Worm (Caenorhabditis elegans) whole organism, L2 larva: ENCODE measurements around the gene str-220.

Experiments used
- C34F6.9 ChIP-seq: fragments of 150-350 bp; optimal IDR thresholded peaks from 2 replicates; lab custom pipeline; 2014; ENCODE audit warnings: missing biosample characterization, missing genetic modification characterization
- F13H6.1 ChIP-seq: sonication (generic microtip); optimal IDR thresholded peaks from 2 replicates; lab custom pipeline; 2016; ENCODE audit warnings: missing genetic modification characterization, missing compliant biosample characterization
- R02D3.7 ChIP-seq: fragments of 150-350 bp; optimal IDR thresholded peaks from 2 replicates; lab custom pipeline; 2014; ENCODE audit warnings: missing biosample characterization, missing genetic modification characterization
- Y55F3AM.14 ChIP-seq: fragments of 200-800 bp; sonication (Bioruptor generic); optimal IDR thresholded peaks from 2 replicates; lab custom pipeline; 2018; ENCODE audit warnings: mild to moderate bottlenecking, missing genetic modification characterization, missing compliant biosample characterization
- ZK546.5 ChIP-seq: sonication (generic microtip); optimal IDR thresholded peaks from 2 replicates; lab custom pipeline; 2017; ENCODE audit warnings: missing biosample characterization, missing genetic modification characterization
- ama-1 ChIP-seq: fragments of 150-350 bp; optimal IDR thresholded peaks from 2 replicates; lab custom pipeline; 2018; ENCODE audit warnings: inconsistent platforms
- ceh-16 ChIP-seq: fragments of 150-350 bp; optimal IDR thresholded peaks from 2 replicates; lab custom pipeline; 2014; ENCODE audit warnings: missing biosample characterization, missing genetic modification characterization
- crh-2 ChIP-seq: sonication (generic microtip); optimal IDR thresholded peaks from 2 replicates; lab custom pipeline; 2017; ENCODE audit warnings: missing biosample characterization, missing genetic modification characterization
- dmd-4 ChIP-seq: sonication (generic microtip); optimal IDR thresholded peaks from 2 replicates; lab custom pipeline; 2017; ENCODE audit warnings: missing biosample characterization, missing genetic modification characterization
- egl-27 ChIP-seq: sonication (generic microtip); optimal IDR thresholded peaks from 3 replicates; lab custom pipeline; 2017; ENCODE audit warnings: missing biosample characterization, missing genetic modification reagents, missing genetic modification characterization
- elt-1 ChIP-seq: fragments of 150-350 bp; optimal IDR thresholded peaks from 2 replicates; lab custom pipeline; 2014; ENCODE audit warnings: missing biosample characterization, missing genetic modification characterization
- gmeb-1 ChIP-seq: fragments of 150-350 bp; optimal IDR thresholded peaks from 2 replicates; lab custom pipeline; 2014; ENCODE audit warnings: missing biosample characterization, missing genetic modification characterization
- lin-13 ChIP-seq: fragments of 150-350 bp; optimal IDR thresholded peaks from 2 replicates; lab custom pipeline; 2014; ENCODE audit warnings: missing biosample characterization, missing genetic modification reagents, missing genetic modification characterization
- lin-39 ChIP-seq: fragments of 150-350 bp; optimal IDR thresholded peaks from 2 replicates; lab custom pipeline; 2014; ENCODE audit warnings: missing biosample characterization, missing genetic modification reagents, missing genetic modification characterization
- lsy-2 ChIP-seq, 2 experiments: fragments of 150-350 bp in 1 of 2; sonication (generic microtip) in 1 of 2; optimal IDR thresholded peaks; 2 replicates each; lab custom pipeline; 2014 to 2017; ENCODE audit warnings: missing biosample characterization in 2 of 2, missing genetic modification characterization in 2 of 2
- mab-5 ChIP-seq: fragments of 150-350 bp; optimal IDR thresholded peaks from 2 replicates; lab custom pipeline; 2014; ENCODE audit warnings: missing biosample characterization, missing genetic modification characterization
- mbf-1 ChIP-seq: sonication (generic microtip); optimal IDR thresholded peaks from 2 replicates; lab custom pipeline; 2017; ENCODE audit warnings: missing biosample characterization, missing genetic modification characterization
- mdl-1 ChIP-seq, 2 experiments: fragments of 150-350 bp in 1 of 2; sonication (generic microtip) in 1 of 2; optimal IDR thresholded peaks; 2 replicates each; lab custom pipeline; 2017; ENCODE audit warnings: missing biosample characterization in 2 of 2, missing genetic modification characterization in 2 of 2
- nhr-11 ChIP-seq: fragments of 150-350 bp; optimal IDR thresholded peaks from 2 replicates; lab custom pipeline; 2014; ENCODE audit warnings: missing biosample characterization, missing genetic modification characterization
- nhr-12 ChIP-seq: fragments of 150-350 bp; optimal IDR thresholded peaks from 2 replicates; lab custom pipeline; 2014; ENCODE audit warnings: missing biosample characterization, missing genetic modification characterization
- nhr-129 ChIP-seq: fragments of 150-350 bp; optimal IDR thresholded peaks from 2 replicates; lab custom pipeline; 2014; ENCODE audit warnings: missing biosample characterization, missing genetic modification characterization
- nhr-21 ChIP-seq: fragments of 150-350 bp; optimal IDR thresholded peaks from 2 replicates; lab custom pipeline; 2014; ENCODE audit warnings: missing biosample characterization, missing genetic modification characterization
- nhr-23 ChIP-seq: fragments of 150-350 bp; optimal IDR thresholded peaks from 2 replicates; lab custom pipeline; 2014; ENCODE audit warnings: missing biosample characterization, missing genetic modification reagents, missing genetic modification characterization
- nhr-25 ChIP-seq: fragments of 150-350 bp; sonication (generic microtip); optimal IDR thresholded peaks from 3 replicates; lab custom pipeline; 2014; ENCODE audit warnings: missing biosample characterization, missing genetic modification characterization
- nhr-6 ChIP-seq: fragments of 150-350 bp; optimal IDR thresholded peaks from 2 replicates; lab custom pipeline; 2014; ENCODE audit warnings: missing biosample characterization, missing genetic modification characterization
- nhr-77 ChIP-seq: fragments of 150-350 bp; optimal IDR thresholded peaks from 2 replicates; lab custom pipeline; 2014; ENCODE audit warnings: missing biosample characterization, missing genetic modification characterization
- sem-4 ChIP-seq: fragments of 150-350 bp; optimal IDR thresholded peaks from 2 replicates; lab custom pipeline; 2014; ENCODE audit warnings: missing biosample characterization, missing genetic modification reagents, missing genetic modification characterization
- sma-3 ChIP-seq: sonication (generic microtip); optimal IDR thresholded peaks from 2 replicates; lab custom pipeline; 2016; ENCODE audit warnings: missing genetic modification reagents, missing genetic modification characterization, missing compliant biosample characterization
- sma-9 ChIP-seq, 2 experiments: fragments of 150-350 bp in 1 of 2; sonication (generic microtip) in 1 of 2; optimal IDR thresholded peaks; 2 replicates each; lab custom pipeline; 2014 to 2016; ENCODE audit warnings: missing genetic modification characterization in 2 of 2, mild to moderate bottlenecking in 1 of 2, missing biosample characterization in 1 of 2, missing compliant biosample characterization in 1 of 2, missing genetic modification reagents in 1 of 2, moderate library complexity in 1 of 2
- snpc-4 ChIP-seq: fragments of 150-350 bp; optimal IDR thresholded peaks from 2 replicates; lab custom pipeline; 2014; ENCODE audit warnings: missing biosample characterization, missing genetic modification characterization
- unc-39 ChIP-seq: fragments of 150-350 bp; optimal IDR thresholded peaks from 2 replicates; lab custom pipeline; 2014; ENCODE audit warnings: missing biosample characterization, missing genetic modification characterization
- unc-55 ChIP-seq: fragments of 150-350 bp; sonication (generic microtip); optimal IDR thresholded peaks from 3 replicates; lab custom pipeline; 2014; ENCODE audit warnings: missing biosample characterization, missing genetic modification reagents, missing genetic modification characterization
- ztf-11 ChIP-seq: sonication (generic microtip); optimal IDR thresholded peaks from 2 replicates; lab custom pipeline; 2017; ENCODE audit warnings: missing biosample characterization, missing genetic modification characterization
- ztf-4 ChIP-seq: fragments of 150-350 bp; optimal IDR thresholded peaks from 2 replicates; lab custom pipeline; 2014; ENCODE audit warnings: missing biosample characterization, missing genetic modification characterization

Gene str-220

DNA sequence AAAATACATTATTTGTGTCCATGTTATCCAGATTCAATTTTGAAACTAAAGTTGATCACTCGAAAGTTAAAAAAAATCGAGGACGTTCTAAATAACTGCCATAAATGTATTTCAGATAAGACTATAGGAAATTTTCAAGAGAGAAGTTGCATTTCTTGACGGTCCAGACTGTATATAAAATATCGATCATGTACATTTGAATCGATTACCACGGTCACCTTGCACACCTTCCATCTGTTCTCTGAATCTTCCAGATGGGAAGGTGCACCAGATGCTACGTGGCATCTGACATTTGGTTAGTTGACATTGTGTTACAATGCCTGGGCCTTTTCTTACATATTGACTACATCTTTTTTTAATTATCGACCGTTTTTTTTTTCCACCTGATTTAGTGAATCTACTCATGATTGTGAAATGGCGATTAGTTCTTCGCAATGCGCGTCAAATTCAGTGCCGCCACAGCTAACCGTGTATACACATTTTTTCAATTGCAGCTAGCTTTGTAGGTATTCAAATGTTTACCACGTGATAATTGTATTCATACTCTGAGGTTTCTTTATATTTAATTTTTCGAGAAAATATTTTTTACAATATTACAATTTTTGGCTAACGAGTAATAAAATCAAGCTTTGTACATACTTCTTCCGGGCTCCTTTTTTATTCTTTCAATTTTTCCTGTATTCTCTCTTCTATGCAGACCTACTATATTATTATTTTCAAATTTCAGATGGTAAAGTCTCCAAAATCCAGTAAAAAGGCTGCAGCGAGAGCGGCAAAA, 3.0 kb downstream of the str-220 start, which contains the start of gene skr-16:
Gene skr-16 (plus strand): TSS at position 728 of the 778 bp plus-strand sequence.
- peak; percentile 1 for TF ChIP-seq lin-13 (GFP tag; lab: Kevin White, UChicago)
- peak; percentile 0 for TF ChIP-seq nhr-129
- TF ChIP-seq lin-39 (tag; lab: Kevin White, UChicago) = no peak
- peak; percentile 5 for TF ChIP-seq sma-3
- peak; percentile 70 for TF ChIP-seq C34F6.9 (tag; lab: Kevin White, UChicago)
- peak; percentile 43 for TF ChIP-seq crh-2
- no peak for TF ChIP-seq snpc-4
- TF ChIP-seq unc-55 (GFP tag; lab: Kevin White, UChicago) = peak; percentile 31

DNA sequence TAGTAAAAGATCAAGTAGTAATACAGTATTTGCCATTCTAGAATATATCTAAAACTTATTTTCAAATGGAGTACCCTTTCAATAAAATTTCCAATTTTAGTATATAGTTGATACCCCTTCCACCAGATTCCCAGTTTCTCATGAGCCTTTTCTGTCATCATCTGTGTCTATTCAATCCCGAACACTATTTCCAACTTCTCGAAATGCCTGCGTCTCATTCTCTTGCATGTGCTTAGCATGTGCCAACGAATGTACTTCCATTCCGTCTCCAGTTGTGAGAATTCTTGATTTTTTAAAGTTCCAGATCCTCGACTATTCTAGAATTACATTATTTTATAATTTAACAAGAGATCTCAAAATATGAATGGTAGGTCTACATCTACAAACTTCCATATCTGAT, 4.6 kb downstream of the str-220 start, which contains the start of gene C42D4.18:
Gene C42D4.18 (plus strand): TSS at position 231 of the 400 bp plus-strand sequence.
- TF ChIP-seq C34F6.9 (tag; lab: Kevin White, UChicago) = peak; percentile 62
- peak; percentile 36 for TF ChIP-seq sma-9 (GFP tag; optimal IDR thresholded peaks at IDR 0.05; lab: Kevin White, UChicago)
- no peak for TF ChIP-seq sma-9 (tag; optimal IDR thresholded peaks at IDR 0.05; lab: Kevin White, UChicago)
- peak in 1 of 2 experiments; percentile 48 for TF ChIP-seq lsy-2 (tag; optimal IDR thresholded peaks at IDR 0.05; lab: Kevin White, UChicago)
- no peak for TF ChIP-seq elt-1 (tag; lab: Kevin White, UChicago)
- TF ChIP-seq nhr-129 = peak; percentile 26
- TF ChIP-seq nhr-12 = no peak
- TF ChIP-seq unc-55 (GFP tag; lab: Kevin White, UChicago) = peak; percentile 55
- TF ChIP-seq mdl-1 (tag; optimal IDR thresholded peaks at IDR 0.05; lab: Kevin White, UChicago) = peak in 1 of 2 experiments; percentile 37

DNA sequence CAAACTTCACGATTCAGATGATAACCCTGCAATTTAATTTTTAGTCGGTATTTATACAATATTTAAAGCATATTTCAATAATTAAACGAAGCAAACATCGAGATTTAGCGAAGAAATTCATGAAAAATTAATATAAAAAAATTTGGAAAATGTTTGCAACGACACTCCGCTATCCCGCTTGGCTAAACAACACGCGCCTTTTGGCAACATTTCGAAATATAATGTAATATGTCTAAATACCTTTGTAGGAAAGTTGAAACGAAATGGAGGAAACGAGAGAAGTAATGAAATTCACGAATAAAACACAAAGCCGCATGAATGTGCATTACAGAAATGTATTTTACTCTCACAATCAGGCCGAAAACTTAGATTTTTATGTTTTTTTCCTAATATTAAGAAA, 5.4 kb downstream of the str-220 start, which contains the start of gene rpc-1:
Gene rpc-1 (minus strand): TSS at position 26 of the 400 bp plus-strand sequence.
- TF ChIP-seq ceh-16 (tag; lab: Kevin White, UChicago) = no peak
- TF ChIP-seq gmeb-1 = peak; percentile 83
- peak in 1 of 2 experiments; percentile 56 for TF ChIP-seq lsy-2 (tag; optimal IDR thresholded peaks at IDR 0.05; lab: Kevin White, UChicago)
- peak; percentile 63 for TF ChIP-seq C34F6.9 (tag; lab: Kevin White, UChicago)
- peak; percentile 85 for TF ChIP-seq nhr-129

DNA sequence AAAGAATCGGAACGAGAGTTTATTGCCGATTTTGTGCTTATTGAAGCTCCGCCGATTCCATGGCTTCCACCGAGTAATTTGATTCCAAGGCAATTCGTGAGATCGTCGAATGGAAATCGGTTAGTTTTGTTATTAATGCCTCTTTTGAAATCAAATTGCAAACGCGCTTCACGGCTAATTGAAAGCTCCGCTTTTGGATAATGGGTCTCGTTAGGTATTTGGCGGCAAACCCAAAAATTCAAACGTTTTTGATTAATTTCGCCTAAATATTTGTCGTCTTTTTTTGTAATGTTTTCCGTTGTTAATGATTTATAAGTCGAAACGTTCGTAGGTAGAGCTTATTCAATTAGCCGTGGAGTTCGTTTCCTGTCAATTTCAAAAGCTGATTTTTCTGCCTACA, 11.5 kb downstream of the str-220 start:
- TF ChIP-seq dmd-4 (tag; lab: Kevin White, UChicago) (no peak), nhr-11 (tag; lab: Kevin White, UChicago) (no peak), snpc-4 (no peak)

DNA sequence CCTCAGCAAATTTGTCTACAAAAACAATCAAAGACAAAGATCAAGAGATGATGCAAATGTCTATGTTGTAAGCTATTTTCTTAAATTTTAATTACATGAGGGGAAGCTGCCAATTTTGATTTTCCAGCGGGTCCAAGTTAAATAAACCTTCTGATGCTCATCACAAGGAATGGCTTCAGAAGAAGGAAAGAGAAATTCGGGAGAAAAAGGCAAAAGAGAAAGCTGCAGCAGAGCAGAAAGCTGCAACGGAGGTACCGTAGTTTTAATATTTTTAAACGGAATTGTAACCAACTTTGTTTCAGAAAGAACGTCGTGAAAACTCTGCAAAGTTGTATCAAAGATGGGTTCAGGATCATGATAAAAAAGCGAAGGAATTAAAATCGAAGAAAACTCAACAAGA, 13.0 kb downstream of the str-220 start:
- TF ChIP-seq nhr-23 (tag; lab: Kevin White, UChicago) = no peak
- TF ChIP-seq F13H6.1 = no peak
- TF ChIP-seq mab-5 (tag; lab: Kevin White, UChicago) = no peak
- no peak for TF ChIP-seq lsy-2 (tag; optimal IDR thresholded peaks at IDR 0.05; lab: Kevin White, UChicago)
- TF ChIP-seq R02D3.7 (tag; lab: Kevin White, UChicago) = no peak
- TF ChIP-seq nhr-11 (tag; lab: Kevin White, UChicago) = no peak
- no peak for TF ChIP-seq unc-55 (GFP tag; lab: Kevin White, UChicago)
- no peak for TF ChIP-seq Y55F3AM.14 (GFP tag; lab: Kevin White, UChicago)
- TF ChIP-seq ztf-11 (tag; lab: Kevin White, UChicago) = no peak
- TF ChIP-seq sem-4 (tag; lab: Kevin White, UChicago) = no peak
- no peak for TF ChIP-seq dmd-4 (tag; lab: Kevin White, UChicago)

DNA sequence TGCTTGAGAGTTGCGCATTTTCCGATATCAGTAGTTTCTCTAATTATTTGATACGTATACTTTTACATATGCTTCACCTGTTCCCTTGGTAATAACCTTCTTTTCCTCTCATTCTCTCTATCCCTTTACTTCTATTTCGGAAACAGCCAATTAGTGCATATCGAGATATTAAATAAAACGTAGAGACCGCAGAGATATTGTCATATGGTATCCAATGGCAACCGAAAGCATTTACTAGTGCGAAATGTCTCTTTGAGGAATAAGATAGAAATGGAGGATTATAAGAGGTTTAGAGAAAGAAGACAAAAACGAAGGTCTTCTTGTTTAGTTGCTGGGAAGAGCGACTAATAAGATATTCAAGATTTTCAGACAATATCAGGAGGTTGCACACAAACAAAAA, 14.8 kb downstream of the str-220 start, which contains the start of gene maph-9:
Gene maph-9 (plus strand): TSS at position 273 of the 400 bp plus-strand sequence.
- TF ChIP-seq ZK546.5 (no peak), ztf-4 (tag; lab: Kevin White, UChicago) (no peak), C34F6.9 (tag; lab: Kevin White, UChicago) (peak; percentile 33), unc-39 (tag; lab: Kevin White, UChicago) (no peak), F13H6.1 (no peak)

DNA sequence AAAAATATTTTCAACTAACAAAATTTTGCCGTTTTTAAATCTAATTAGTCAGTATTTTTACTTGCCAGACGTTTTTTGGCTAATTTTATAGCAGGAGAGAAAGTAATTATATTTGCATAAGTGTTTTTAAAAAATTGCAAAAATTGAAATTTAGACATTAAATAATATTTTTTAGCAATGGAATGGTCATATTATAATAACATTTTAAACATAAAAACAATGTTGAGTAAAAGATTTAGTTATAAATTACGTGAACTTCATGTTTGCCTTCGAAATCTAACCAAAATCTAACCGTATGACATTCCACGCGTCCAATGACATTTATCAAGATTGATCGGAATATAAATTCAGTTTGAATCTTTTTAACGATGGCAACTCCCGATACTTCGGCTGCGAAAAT, 16.8 kb downstream of the str-220 start, which contains the start of gene C34D4.2:
Gene C34D4.2 (plus strand): TSS at position 301 of the 400 bp plus-strand sequence.
- TF ChIP-seq mbf-1 (tag; lab: Kevin White, UChicago) (no peak), unc-55 (GFP tag; lab: Kevin White, UChicago) (no peak), lin-39 (tag; lab: Kevin White, UChicago) (no peak), gmeb-1 (no peak), nhr-21 (no peak), nhr-12 (no peak), sem-4 (tag; lab: Kevin White, UChicago) (no peak), nhr-77 (tag; lab: Kevin White, UChicago) (no peak), nhr-6 (no peak), nhr-25 (tag; lab: Kevin White, UChicago) (no peak), Y55F3AM.14 (GFP tag; lab: Kevin White, UChicago) (no peak), ama-1 (lab: Kevin White, UChicago) (no peak), crh-2 (no peak), ztf-11 (tag; lab: Kevin White, UChicago) (no peak), mab-5 (tag; lab: Kevin White, UChicago) (no peak), egl-27 (no peak)
